Worm (Caenorhabditis elegans) whole organism, L1 larva: ENCODE measurements around the gene F45D3.4.

ENCODE experiments used
- C04F5.9 ChIP-seq: sonication (generic microtip); optimal IDR thresholded peaks from 2 replicates; lab custom pipeline; 2016; ENCODE audit warnings: missing genetic modification characterization, missing compliant biosample characterization
- C16A3.4 ChIP-seq: fragments of 150-350 bp; optimal IDR thresholded peaks from 2 replicates; lab custom pipeline; 2014; ENCODE audit warnings: missing biosample characterization, missing genetic modification characterization
- C34B4.2 ChIP-seq: sonication (generic microtip); optimal IDR thresholded peaks from 2 replicates; lab custom pipeline; 2017; ENCODE audit warnings: mild to moderate bottlenecking, missing genetic modification characterization, missing compliant biosample characterization
- aha-1 ChIP-seq: fragments of 150-350 bp; optimal IDR thresholded peaks from 2 replicates; lab custom pipeline; 2014; ENCODE audit warnings: missing biosample characterization, missing genetic modification characterization
- alr-1 ChIP-seq: fragments of 200-800 bp; sonication (Bioruptor generic); optimal IDR thresholded peaks from 2 replicates; lab custom pipeline; 2018; ENCODE audit warnings: borderline replicate concordance, mild to moderate bottlenecking, missing genetic modification characterization, missing compliant biosample characterization
- aly-2 ChIP-seq: fragments of 150-350 bp; optimal IDR thresholded peaks from 2 replicates; lab custom pipeline; 2014; ENCODE audit warnings: missing biosample characterization, missing genetic modification characterization
- ama-1 ChIP-seq: fragments of 150-350 bp; optimal IDR thresholded peaks from 2 replicates; lab custom pipeline; 2014
- blmp-1 ChIP-seq: fragments of 150-350 bp; optimal IDR thresholded peaks from 2 replicates; lab custom pipeline; 2014; ENCODE audit warnings: missing biosample characterization, missing genetic modification characterization
- ceh-63 ChIP-seq: fragments of 200-800 bp; sonication (Bioruptor generic); optimal IDR thresholded peaks from 2 replicates; lab custom pipeline; 2018; ENCODE audit warnings: mild to moderate bottlenecking, missing genetic modification characterization, missing compliant biosample characterization
- ceh-8 ChIP-seq: fragments of 200-800 bp; sonication (Bioruptor generic); optimal IDR thresholded peaks from 2 replicates; lab custom pipeline; 2018; ENCODE audit warnings: mild to moderate bottlenecking, missing genetic modification characterization, moderate library complexity, missing compliant biosample characterization
- dsc-1 ChIP-seq: sonication (generic microtip); optimal IDR thresholded peaks from 2 replicates; lab custom pipeline; 2016; ENCODE audit warnings: mild to moderate bottlenecking, missing genetic modification characterization, missing compliant biosample characterization
- efl-1 ChIP-seq, 4 experiments: fragments of 150-350 bp; optimal IDR thresholded peaks in 3 of 4; peaks in 1 of 4; 1 replicate in 1 of 4; 2 replicates in 3 of 4; lab custom pipeline; 2014; ENCODE audit warnings: missing biosample characterization in 2 of 4, missing genetic modification characterization in 2 of 4, missing genetic modification reagents in 2 of 4
- egl-27 ChIP-seq, 2 experiments: fragments of 150-350 bp in 1 of 2; sonication (generic microtip); optimal IDR thresholded peaks; 3 replicates each; lab custom pipeline; 2017 to 2018; ENCODE audit warnings: missing biosample characterization in 2 of 2, missing genetic modification characterization in 2 of 2, missing genetic modification reagents in 2 of 2
- elt-3 ChIP-seq, 6 experiments: fragments of 150-350 bp in 1 of 6; sonication (generic microtip); optimal IDR thresholded peaks; 2 replicates each; lab custom pipeline; 2017 to 2018; ENCODE audit warnings: missing biosample characterization in 6 of 6, missing genetic modification characterization in 6 of 6, inconsistent platforms in 1 of 6
- fkh-10 ChIP-seq: sonication (generic microtip); optimal IDR thresholded peaks from 2 replicates; lab custom pipeline; 2017; ENCODE audit warnings: missing biosample characterization, missing genetic modification reagents, missing genetic modification characterization
- fkh-4 ChIP-seq: sonication (generic microtip); optimal IDR thresholded peaks from 2 replicates; lab custom pipeline; 2016; ENCODE audit warnings: missing compliant biosample characterization, missing genetic modification characterization, borderline replicate concordance
- grh-1 ChIP-seq: fragments of 200-800 bp; sonication (Bioruptor generic); IDR thresholded peaks from 2 replicates; pipeline ENCODE4 v1.3.6; 2022; ENCODE audit warnings: missing genetic modification reagents, missing genetic modification characterization, missing compliant biosample characterization
- hlh-4 ChIP-seq: sonication (generic microtip); optimal IDR thresholded peaks from 2 replicates; lab custom pipeline; 2016; ENCODE audit warnings: mild to moderate bottlenecking, missing genetic modification characterization, missing compliant biosample characterization
- hpl-2 ChIP-seq: fragments of 150-350 bp; optimal IDR thresholded peaks from 2 replicates; lab custom pipeline; 2014; ENCODE audit warnings: missing biosample characterization, missing genetic modification reagents, missing genetic modification characterization
- irx-1 ChIP-seq: sonication (generic microtip); optimal IDR thresholded peaks from 2 replicates; lab custom pipeline; 2016; ENCODE audit warnings: missing genetic modification characterization, missing compliant biosample characterization
- isw-1 ChIP-seq: fragments of 200-800 bp; sonication (Bioruptor generic); IDR thresholded peaks from 2 replicates; pipeline ENCODE4 v1.3.6; 2022; ENCODE audit warnings: missing genetic modification characterization, missing compliant biosample characterization
- lin-14 ChIP-seq: fragments of 200-800 bp; sonication (Bioruptor generic); optimal IDR thresholded peaks from 2 replicates; lab custom pipeline; 2018; ENCODE audit warnings: mild to moderate bottlenecking, missing genetic modification characterization, moderate library complexity, missing compliant biosample characterization
- lin-15B ChIP-seq: fragments of 150-350 bp; sonication (generic microtip); optimal IDR thresholded peaks from 3 replicates; lab custom pipeline; 2014; ENCODE audit warnings: missing biosample characterization, missing genetic modification characterization
- lin-35 ChIP-seq, 2 experiments: fragments of 150-350 bp; optimal IDR thresholded peaks; 2 replicates each; lab custom pipeline; 2014; ENCODE audit warnings: missing biosample characterization in 2 of 2, missing genetic modification characterization in 2 of 2, missing genetic modification reagents in 2 of 2
- lsy-2 ChIP-seq, 2 experiments: fragments of 150-350 bp; optimal IDR thresholded peaks; 2 replicates each; lab custom pipeline; 2014; ENCODE audit warnings: missing biosample characterization in 2 of 2, missing genetic modification characterization in 2 of 2
- mdl-1 ChIP-seq, 2 experiments: fragments of 150-350 bp; optimal IDR thresholded peaks; 2 replicates each; lab custom pipeline; 2014 to 2017; ENCODE audit warnings: missing biosample characterization in 2 of 2, missing genetic modification characterization in 2 of 2, inconsistent platforms in 1 of 2
- mef-2 ChIP-seq: fragments of 150-350 bp; optimal IDR thresholded peaks from 2 replicates; lab custom pipeline; 2014; ENCODE audit warnings: missing biosample characterization, missing genetic modification characterization
- nhr-11 ChIP-seq: fragments of 150-350 bp; optimal IDR thresholded peaks from 2 replicates; lab custom pipeline; 2014; ENCODE audit warnings: missing biosample characterization, missing genetic modification characterization
- nhr-20 ChIP-seq: sonication (generic microtip); optimal IDR thresholded peaks from 2 replicates; lab custom pipeline; 2016; ENCODE audit warnings: mild to moderate bottlenecking, missing genetic modification characterization, missing compliant biosample characterization
- nhr-28 ChIP-seq: fragments of 150-350 bp; optimal IDR thresholded peaks from 2 replicates; lab custom pipeline; 2014; ENCODE audit warnings: missing biosample characterization, missing genetic modification characterization
- nhr-47 ChIP-seq: sonication (generic microtip); optimal IDR thresholded peaks from 2 replicates; lab custom pipeline; 2016; ENCODE audit warnings: mild to moderate bottlenecking, missing genetic modification characterization, moderate library complexity, missing compliant biosample characterization
- nhr-71 ChIP-seq: sonication (generic microtip); optimal IDR thresholded peaks from 2 replicates; lab custom pipeline; 2016; ENCODE audit warnings: mild to moderate bottlenecking, missing genetic modification characterization, moderate library complexity, missing compliant biosample characterization
- nhr-85 ChIP-seq: sonication (generic microtip); peaks from one replicate; lab custom pipeline; 2016; ENCODE audit warnings: missing genetic modification characterization, inconsistent platforms, missing compliant biosample characterization
- nhr-90 ChIP-seq: sonication (generic microtip); optimal IDR thresholded peaks from 2 replicates; lab custom pipeline; 2016; ENCODE audit warnings: mild to moderate bottlenecking, missing genetic modification characterization, missing compliant biosample characterization; ENCODE audit not compliant: poor library complexity
- pag-3 ChIP-seq: sonication (generic microtip); optimal IDR thresholded peaks from 2 replicates; lab custom pipeline; 2017; ENCODE audit warnings: missing genetic modification characterization, mild to moderate bottlenecking, missing compliant biosample characterization, antibody characterized with exemption, borderline replicate concordance; ENCODE audit not compliant: insufficient read depth
- pax-3 ChIP-seq: fragments of 200-800 bp; sonication (Bioruptor generic); optimal IDR thresholded peaks from 2 replicates; lab custom pipeline; 2018; ENCODE audit warnings: mild to moderate bottlenecking, missing genetic modification characterization, moderate library complexity, missing compliant biosample characterization
- pqm-1 ChIP-seq: sonication (generic microtip); optimal IDR thresholded peaks from 3 replicates; lab custom pipeline; 2017; ENCODE audit warnings: missing biosample characterization, missing genetic modification characterization
- skn-1 ChIP-seq: fragments of 150-350 bp; optimal IDR thresholded peaks from 2 replicates; lab custom pipeline; 2014; ENCODE audit warnings: missing biosample characterization, missing genetic modification characterization
- snpc-4 ChIP-seq: fragments of 150-350 bp; optimal IDR thresholded peaks from 2 replicates; lab custom pipeline; 2014; ENCODE audit warnings: missing biosample characterization, missing genetic modification characterization
- snu-23 ChIP-seq: sonication (generic microtip); optimal IDR thresholded peaks from 2 replicates; lab custom pipeline; 2016; ENCODE audit warnings: missing genetic modification characterization, missing compliant biosample characterization
- sup-37 ChIP-seq: fragments of 200-800 bp; sonication (Bioruptor generic); optimal IDR thresholded peaks from 2 replicates; lab custom pipeline; 2018; ENCODE audit warnings: mild to moderate bottlenecking, missing genetic modification characterization, missing compliant biosample characterization
- tbx-2 ChIP-seq: sonication (generic microtip); optimal IDR thresholded peaks from 2 replicates; lab custom pipeline; 2016; ENCODE audit warnings: missing genetic modification characterization, missing compliant biosample characterization
- tlp-1 ChIP-seq: fragments of 150-350 bp; optimal IDR thresholded peaks from 2 replicates; lab custom pipeline; 2014; ENCODE audit warnings: missing biosample characterization, missing genetic modification characterization
- unc-130 ChIP-seq: fragments of 150-350 bp; optimal IDR thresholded peaks from 2 replicates; lab custom pipeline; 2017; ENCODE audit warnings: missing biosample characterization, missing genetic modification characterization, inconsistent platforms
- unc-86 ChIP-seq: sonication (generic microtip); optimal IDR thresholded peaks from 2 replicates; lab custom pipeline; 2016; ENCODE audit warnings: missing genetic modification characterization, missing compliant biosample characterization
- unc-98 ChIP-seq: fragments of 200-800 bp; sonication (Bioruptor generic); IDR thresholded peaks from 2 replicates; pipeline ENCODE4 v1.3.6; 2022; ENCODE audit warnings: missing genetic modification characterization, missing compliant biosample characterization
- zip-4 ChIP-seq: fragments of 200-800 bp; sonication (Bioruptor generic); optimal IDR thresholded peaks from 2 replicates; lab custom pipeline; 2018; ENCODE audit warnings: mild to moderate bottlenecking, missing genetic modification characterization, moderate library complexity, missing compliant biosample characterization
- ztf-11 ChIP-seq, 2 experiments: sonication (generic microtip); optimal IDR thresholded peaks; 2 replicates each; lab custom pipeline; 2016 to 2017; ENCODE audit warnings: missing genetic modification characterization in 2 of 2, missing biosample characterization in 1 of 2, missing compliant biosample characterization in 1 of 2

The F45D3.4 gene

DNA sequence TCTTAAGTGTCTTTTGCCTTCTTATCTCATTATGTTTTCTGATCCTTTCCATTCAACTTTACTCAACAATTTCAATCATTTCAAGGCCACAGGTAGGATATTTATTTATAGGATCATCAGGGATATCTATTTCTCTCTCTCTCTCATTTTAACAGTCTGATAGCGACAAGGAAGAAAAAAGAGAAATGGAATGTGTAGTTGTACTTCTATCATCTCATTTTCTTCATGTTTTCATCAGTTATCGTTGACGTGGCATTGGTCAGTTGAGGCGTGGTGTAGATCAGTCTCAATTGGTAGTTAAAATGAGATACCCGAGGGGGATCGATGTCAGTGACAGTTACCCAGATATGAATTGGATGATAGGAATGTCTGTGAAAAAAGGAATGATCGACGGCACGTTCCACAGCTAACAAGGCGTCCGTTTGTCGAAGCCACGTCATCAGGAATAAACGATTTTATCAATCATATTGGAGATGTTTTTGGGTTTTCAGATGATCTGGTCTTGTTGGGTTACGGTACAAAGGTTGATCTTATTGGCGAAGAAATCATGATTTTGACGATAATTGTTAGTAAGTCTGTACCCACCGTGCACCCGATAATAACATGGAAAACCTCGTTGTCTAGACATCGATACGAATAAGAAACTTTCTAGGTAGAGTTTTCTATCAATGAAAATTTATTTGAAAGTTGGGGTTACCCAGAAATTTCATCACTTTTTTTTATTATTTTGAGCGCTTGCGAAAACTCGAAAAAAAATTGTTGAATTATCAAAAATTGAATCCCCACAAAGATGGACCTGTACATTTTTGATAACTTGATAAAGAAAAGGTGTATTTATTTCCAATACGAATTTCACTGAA lies 1.4 kb upstream of the F45D3.4 start (continued):
- TF ChIP-seq ceh-63 (GFP tag; lab: Kevin White, UChicago): no peak
- TF ChIP-seq unc-130 (tag; lab: Kevin White, UChicago): peak; percentile 64
- no peak for TF ChIP-seq pax-3 (tag; lab: Kevin White, UChicago)
- TF ChIP-seq ama-1 (lab: Kevin White, UChicago): peak; percentile 6
- TF ChIP-seq efl-1 (optimal IDR thresholded peaks at IDR 0.05; lab: Kevin White, UChicago): peak in 1 of 2 experiments; percentile 1
- peak in 1 of 2 experiments; percentile 59 for TF ChIP-seq efl-1 (GFP tag; optimal IDR thresholded peaks at IDR 0.05 in 1 of 2; lab: Kevin White, UChicago)
- peak; percentile 63 for TF ChIP-seq C16A3.4 (tag; lab: Kevin White, UChicago)
- TF ChIP-seq mdl-1 (tag; optimal IDR thresholded peaks at IDR 0.05; lab: Kevin White, UChicago): peak in 1 of 2 experiments; percentile 34
- TF ChIP-seq aly-2 (tag; lab: Kevin White, UChicago): no peak
- TF ChIP-seq alr-1 (tag; lab: Kevin White, UChicago): no peak
- no peak for TF ChIP-seq zip-4 (GFP tag; lab: Kevin White, UChicago)
- TF ChIP-seq C04F5.9 (tag; lab: Kevin White, UChicago): no peak
- TF ChIP-seq unc-86: no peak
- no peak for TF ChIP-seq lin-15B (tag; lab: Kevin White, UChicago)
- TF ChIP-seq aha-1: no peak
- TF ChIP-seq unc-98 (GFP tag; lab: Robert Waterston, UW): no peak
- no peak for TF ChIP-seq mef-2 (tag; lab: Kevin White, UChicago)
- TF ChIP-seq lsy-2 (tag; optimal IDR thresholded peaks at IDR 0.05; lab: Kevin White, UChicago): peak; percentile 7 to 56
- no peak for TF ChIP-seq isw-1 (GFP tag; lab: Robert Waterston, UW)
- TF ChIP-seq nhr-90 (tag; lab: Kevin White, UChicago): peak; percentile 73
- TF ChIP-seq hlh-4 (tag; lab: Kevin White, UChicago): no peak
- no peak for TF ChIP-seq pqm-1 (tag; lab: Kevin White, UChicago)
- TF ChIP-seq nhr-28 (tag; lab: Kevin White, UChicago): no peak
- TF ChIP-seq fkh-10 (GFP tag; lab: Kevin White, UChicago): no peak
- TF ChIP-seq dsc-1 (tag; lab: Kevin White, UChicago): no peak
- TF ChIP-seq ceh-8 (GFP tag; lab: Kevin White, UChicago): no peak
- TF ChIP-seq snpc-4 (tag; lab: Kevin White, UChicago): no peak
- TF ChIP-seq nhr-11 (tag; lab: Kevin White, UChicago): no peak
- TF ChIP-seq lin-35 (GFP tag; optimal IDR thresholded peaks at IDR 0.05; lab: Kevin White, UChicago): peak in 1 of 2 experiments; percentile 24
- peak; percentile 38 for TF ChIP-seq nhr-47 (tag; lab: Kevin White, UChicago)
- no peak for TF ChIP-seq ztf-11 (tag; optimal IDR thresholded peaks at IDR 0.05; lab: Kevin White, UChicago)
- TF ChIP-seq sup-37 (GFP tag; lab: Kevin White, UChicago): no peak
- TF ChIP-seq fkh-4: no peak

ce11 chrV:12553286-12553725 lies 315 bp upstream of the F45D3.4 start:
- TF ChIP-seq pag-3 (tag; lab: Kevin White, UChicago): no peak
- TF ChIP-seq lin-14 (GFP tag; lab: Kevin White, UChicago): peak; percentile 64
- no peak for TF ChIP-seq tlp-1 (tag; lab: Kevin White, UChicago)
- TF ChIP-seq blmp-1 (tag; lab: Kevin White, UChicago): peak; percentile 59
- peak; percentile 64 for TF ChIP-seq nhr-71 (tag; lab: Kevin White, UChicago)
- no peak for TF ChIP-seq aly-2 (tag; lab: Kevin White, UChicago)
- peak; percentile 30 for TF ChIP-seq tbx-2 (tag; lab: Kevin White, UChicago)
- no peak for TF ChIP-seq C34B4.2 (tag; lab: Kevin White, UChicago)
- TF ChIP-seq snu-23 (GFP tag; lab: Kevin White, UChicago): peak; percentile 40
- no peak for TF ChIP-seq egl-27 (tag; optimal IDR thresholded peaks at IDR 0.05; lab: Kevin White, UChicago)
- TF ChIP-seq pax-3 (tag; lab: Kevin White, UChicago): peak; percentile 55
- TF ChIP-seq hlh-4 (tag; lab: Kevin White, UChicago): no peak
- no peak; the same call in 1 of the 2 replicates for TF ChIP-seq grh-1
- peak; percentile 43 for TF ChIP-seq nhr-47 (tag; lab: Kevin White, UChicago)
- TF ChIP-seq efl-1 (optimal IDR thresholded peaks at IDR 0.05; lab: Kevin White, UChicago): no peak
- TF ChIP-seq efl-1 (GFP tag; optimal IDR thresholded peaks at IDR 0.05 in 1 of 2; lab: Kevin White, UChicago): peak in 1 of 2 experiments; percentile 1
- TF ChIP-seq fkh-4: no peak
- no peak for TF ChIP-seq hpl-2
- peak in 1 of 2 experiments; percentile 63 for TF ChIP-seq mdl-1 (tag; optimal IDR thresholded peaks at IDR 0.05; lab: Kevin White, UChicago)
- peak; percentile 60 for TF ChIP-seq nhr-20
- TF ChIP-seq elt-3 (tag; optimal IDR thresholded peaks at IDR 0.05; lab: Kevin White, UChicago): peak in 5 of 6 experiments; percentile 51 to 98 (median 60)
- no peak for TF ChIP-seq irx-1 (tag; lab: Kevin White, UChicago)
- TF ChIP-seq ztf-11 (tag; optimal IDR thresholded peaks at IDR 0.05; lab: Kevin White, UChicago): no peak
- peak; percentile 94 for TF ChIP-seq nhr-85 (tag; lab: Kevin White, UChicago)
- no peak for TF ChIP-seq skn-1 (tag; lab: Kevin White, UChicago)
